Fruit fly (Drosophila melanogaster) whole organism, embryonic: Measurements from ENCODE around the gene CG42390.

Source experiments
- Atf6 ChIP-seq: fragments of 200-800 bp; sonication (Bioruptor generic); IDR thresholded peaks from 2 replicates; pipeline ENCODE4 v1.3.6; 2022; ENCODE audit warnings: missing biosample characterization, missing genetic modification characterization
- B-H1 ChIP-seq: fragments of 200-800 bp; sonication (Bioruptor generic); IDR thresholded peaks from 3 replicates; pipeline ENCODE4 v1.3.6; 2022; ENCODE audit warnings: missing biosample characterization, missing genetic modification characterization
- CG11456 ChIP-seq: fragments of 200-800 bp; sonication (Bioruptor generic); IDR thresholded peaks from 3 replicates; pipeline ENCODE4 v1.3.6; 2022; ENCODE audit warnings: missing biosample characterization, missing genetic modification characterization
- CG11504 ChIP-seq: fragments of 200-800 bp; sonication (Bioruptor generic); optimal IDR thresholded peaks from 3 replicates; lab custom pipeline; 2019; ENCODE audit warnings: missing biosample characterization, mild to moderate bottlenecking, missing genetic modification characterization, moderate library complexity
- CG11723 ChIP-seq: fragments of 200-800 bp; sonication (Bioruptor generic); optimal IDR thresholded peaks from 2 replicates; lab custom pipeline; 2017; ENCODE audit warnings: missing biosample characterization, mild to moderate bottlenecking, missing genetic modification characterization
- CG12071 ChIP-seq: fragments of 200-800 bp; sonication (Bioruptor generic); optimal IDR thresholded peaks from 3 replicates; lab custom pipeline; 2018; ENCODE audit warnings: missing biosample characterization, mild to moderate bottlenecking, missing genetic modification characterization
- CG1602 ChIP-seq: fragments of 200-800 bp; sonication (Bioruptor generic); optimal IDR thresholded peaks from 3 replicates; lab custom pipeline; 2016; ENCODE audit warnings: missing biosample characterization, missing genetic modification characterization
- CG18599 ChIP-seq: fragments of 200-800 bp; sonication (Bioruptor generic); optimal IDR thresholded peaks from 3 replicates; lab custom pipeline; 2017; ENCODE audit warnings: missing biosample characterization, missing genetic modification characterization, mild to moderate bottlenecking, moderate library complexity, missing genetic modification reagents
- CG2202 ChIP-seq: fragments of 200-800 bp; sonication (Bioruptor generic); optimal IDR thresholded peaks from 2 replicates; lab custom pipeline; 2018; ENCODE audit warnings: missing biosample characterization, mild to moderate bottlenecking, missing genetic modification characterization
- CG31224 ChIP-seq: fragments of 200-800 bp; sonication (Bioruptor generic); IDR thresholded peaks from 2 replicates; pipeline ENCODE4 v1.3.6; 2022; ENCODE audit warnings: missing biosample characterization, missing genetic modification characterization
- CG3281 ChIP-seq: fragments of 200-800 bp; sonication (Bioruptor generic); optimal IDR thresholded peaks from 3 replicates; lab custom pipeline; 2017; ENCODE audit warnings: missing biosample characterization, mild to moderate bottlenecking, missing genetic modification characterization
- CG3407 ChIP-seq: fragments of 200-800 bp; sonication (Bioruptor generic); optimal IDR thresholded peaks from 2 replicates; lab custom pipeline; 2018; ENCODE audit warnings: missing biosample characterization, mild to moderate bottlenecking, missing genetic modification characterization
- CG7357 ChIP-seq: fragments of 200-800 bp; sonication (Bioruptor generic); IDR thresholded peaks from 3 replicates; pipeline ENCODE4 v1.3.6; 2022; ENCODE audit warnings: missing biosample characterization, missing genetic modification characterization
- CG9817 ChIP-seq: fragments of 200-800 bp; sonication (Bioruptor generic); optimal IDR thresholded peaks from 2 replicates; lab custom pipeline; 2018; ENCODE audit warnings: missing biosample characterization, mild to moderate bottlenecking, missing genetic modification characterization, moderate library complexity
- CoRest ChIP-seq: fragments of 200-800 bp; sonication (Bioruptor generic); optimal IDR thresholded peaks from 3 replicates; lab custom pipeline; 2018; ENCODE audit warnings: missing biosample characterization, mild to moderate bottlenecking, missing genetic modification characterization, moderate library complexity
- Fer2 ChIP-seq: fragments of 200-800 bp; sonication (Bioruptor generic); optimal IDR thresholded peaks from 2 replicates; lab custom pipeline; 2018; ENCODE audit warnings: missing biosample characterization, mild to moderate bottlenecking, missing genetic modification characterization, moderate library complexity
- Fer3 ChIP-seq: fragments of 200-800 bp; sonication (Bioruptor generic); optimal IDR thresholded peaks from 2 replicates; lab custom pipeline; 2018; ENCODE audit warnings: missing biosample characterization, mild to moderate bottlenecking, missing genetic modification characterization, moderate library complexity
- Gsc ChIP-seq: fragments of 200-800 bp; sonication (Bioruptor generic); IDR thresholded peaks from 2 replicates; pipeline ENCODE4 v1.3.6; 2022; ENCODE audit warnings: missing biosample characterization, missing genetic modification characterization
- Hmr ChIP-seq: fragments of 200-800 bp; sonication (Bioruptor generic); optimal IDR thresholded peaks from 3 replicates; lab custom pipeline; 2017; ENCODE audit warnings: mild to moderate bottlenecking, missing biosample characterization, missing genetic modification reagents, missing genetic modification characterization
- Lpt ChIP-seq: fragments of >200 bp; optimal IDR thresholded peaks from 2 replicates; lab custom pipeline; 2018; ENCODE audit warnings: missing biosample characterization, missing genetic modification characterization
- Nf-YB ChIP-seq: fragments of 200-800 bp; sonication (Bioruptor generic); optimal IDR thresholded peaks from 3 replicates; lab custom pipeline; 2019; ENCODE audit warnings: missing biosample characterization, mild to moderate bottlenecking, missing genetic modification characterization, moderate library complexity
- NfI ChIP-seq: fragments of 200-800 bp; sonication (Bioruptor generic); optimal IDR thresholded peaks from 3 replicates; lab custom pipeline; 2018; ENCODE audit warnings: missing biosample characterization, mild to moderate bottlenecking, missing genetic modification characterization, moderate library complexity
- Optix ChIP-seq: fragments of 200-800 bp; sonication (Bioruptor generic); IDR thresholded peaks from 3 replicates; pipeline ENCODE4 v1.3.6; 2022; ENCODE audit warnings: missing biosample characterization, missing genetic modification characterization
- Pdp1 ChIP-seq, 2 experiments: fragments of 200-800 bp; sonication (Bioruptor generic); optimal IDR thresholded peaks; 3 replicates each; lab custom pipeline; 2016; ENCODE audit warnings: missing biosample characterization in 2 of 2, missing genetic modification characterization in 2 of 2, mild to moderate bottlenecking in 1 of 2, moderate library complexity in 1 of 2
- Six4 ChIP-seq: fragments of 200-800 bp; sonication (Bioruptor generic); optimal IDR thresholded peaks from 2 replicates; lab custom pipeline; 2016; ENCODE audit warnings: missing biosample characterization, missing genetic modification characterization
- Sox102F ChIP-seq: fragments of 200-800 bp; sonication (Bioruptor generic); optimal IDR thresholded peaks from 2 replicates; lab custom pipeline; 2018; ENCODE audit warnings: missing biosample characterization, mild to moderate bottlenecking, missing genetic modification characterization, moderate library complexity
- Taf1 ChIP-seq: fragments of 200-800 bp; sonication (Bioruptor generic); IDR thresholded peaks from 2 replicates; pipeline ENCODE4 v1.3.6; 2022; ENCODE audit warnings: missing biosample characterization, missing genetic modification characterization
- Xbp1 ChIP-seq: fragments of 200-800 bp; sonication (Bioruptor generic); optimal IDR thresholded peaks from 3 replicates; lab custom pipeline; 2016; ENCODE audit warnings: missing biosample characterization, mild to moderate bottlenecking, missing genetic modification characterization
- aop ChIP-seq: fragments of 200-800 bp; sonication (Bioruptor generic); IDR thresholded peaks from 2 replicates; pipeline ENCODE4 v1.3.6; 2022; ENCODE audit warnings: missing biosample characterization, missing genetic modification characterization
- az2 ChIP-seq: fragments of 200-800 bp; sonication (Bioruptor generic); optimal IDR thresholded peaks from 3 replicates; lab custom pipeline; 2016; ENCODE audit warnings: missing biosample characterization, missing genetic modification characterization
- bcd ChIP-seq: fragments of 200-800 bp; sonication (Bioruptor generic); optimal IDR thresholded peaks from 2 replicates; lab custom pipeline; 2017; ENCODE audit warnings: missing biosample characterization, mild to moderate bottlenecking, missing genetic modification characterization
- bsh ChIP-seq, 2 experiments: fragments of 200-800 bp; sonication (Bioruptor generic); optimal IDR thresholded peaks; 2 replicates each; lab custom pipeline; 2017 to 2018; ENCODE audit warnings: mild to moderate bottlenecking in 2 of 2, missing biosample characterization in 2 of 2, missing genetic modification characterization in 2 of 2, moderate library complexity in 1 of 2
- da ChIP-seq: fragments of 200-800 bp; sonication (Bioruptor generic); optimal IDR thresholded peaks from 2 replicates; lab custom pipeline; 2016; ENCODE audit warnings: missing biosample characterization, missing genetic modification characterization
- emc ChIP-seq: fragments of 200-800 bp; sonication (Bioruptor generic); optimal IDR thresholded peaks from 2 replicates; lab custom pipeline; 2016; ENCODE audit warnings: missing biosample characterization, missing genetic modification characterization
- ewg ChIP-seq: fragments of 200-800 bp; sonication (Bioruptor generic); optimal IDR thresholded peaks from 3 replicates; lab custom pipeline; 2017; ENCODE audit warnings: mild to moderate bottlenecking, missing biosample characterization, missing genetic modification reagents, missing genetic modification characterization
- ftz-f1 ChIP-seq: fragments of 200-800 bp; sonication (Bioruptor generic); optimal IDR thresholded peaks from 2 replicates; lab custom pipeline; 2016; ENCODE audit warnings: missing biosample characterization, missing genetic modification characterization
- gcm ChIP-seq: fragments of 200-800 bp; sonication (Bioruptor generic); optimal IDR thresholded peaks from 2 replicates; lab custom pipeline; 2019; ENCODE audit warnings: missing biosample characterization, mild to moderate bottlenecking, missing genetic modification characterization, moderate library complexity
- ham ChIP-seq: fragments of 200-800 bp; sonication (Bioruptor generic); IDR thresholded peaks from 2 replicates; pipeline ENCODE4 v1.3.6; 2022; ENCODE audit warnings: missing biosample characterization, missing genetic modification characterization
- jumu ChIP-seq: fragments of 200-800 bp; sonication (Bioruptor generic); optimal IDR thresholded peaks from 3 replicates; lab custom pipeline; 2016; ENCODE audit warnings: missing biosample characterization, missing genetic modification characterization
- mam ChIP-seq: fragments of 200-800 bp; sonication (Bioruptor generic); optimal IDR thresholded peaks from 3 replicates; lab custom pipeline; 2016; ENCODE audit warnings: missing biosample characterization, missing genetic modification characterization
- nmo ChIP-seq: fragments of 200-800 bp; sonication (Bioruptor generic); optimal IDR thresholded peaks from 2 replicates; lab custom pipeline; 2018; ENCODE audit warnings: missing biosample characterization, mild to moderate bottlenecking, missing genetic modification characterization, moderate library complexity
- onecut ChIP-seq: fragments of 200-800 bp; sonication (Bioruptor generic); IDR thresholded peaks from 2 replicates; pipeline ENCODE4 v1.3.6; 2022; ENCODE audit warnings: missing biosample characterization, missing genetic modification characterization
- pan ChIP-seq, 4 experiments: fragments of >200 bp in 3 of 4; fragments of 200-800 bp in 1 of 4; sonication (Bioruptor generic) in 1 of 4; optimal IDR thresholded peaks in 3 of 4; IDR thresholded peaks in 1 of 4; 2 replicates each; pipeline versions ENCODE4 v1.3.6 to Lab custom; 2017 to 2022; ENCODE audit warnings: missing biosample characterization in 2 of 4, missing genetic modification characterization in 2 of 4, mixed read lengths in 1 of 4
- row ChIP-seq: fragments of 200-800 bp; sonication (Bioruptor generic); IDR thresholded peaks from 3 replicates; pipeline ENCODE4 v1.3.6; 2022; ENCODE audit warnings: missing biosample characterization, missing genetic modification characterization
- run ChIP-seq: fragments of 200-800 bp; sonication (Bioruptor generic); optimal IDR thresholded peaks from 3 replicates; lab custom pipeline; 2018; ENCODE audit warnings: missing biosample characterization, mild to moderate bottlenecking, missing genetic modification characterization
- scrt ChIP-seq: fragments of 200-800 bp; sonication (Bioruptor generic); optimal IDR thresholded peaks from 2 replicates; lab custom pipeline; 2018; ENCODE audit warnings: missing biosample characterization, mild to moderate bottlenecking, missing genetic modification characterization, moderate library complexity
- tio ChIP-seq: fragments of 200-800 bp; sonication (Bioruptor generic); optimal IDR thresholded peaks from 2 replicates; lab custom pipeline; 2017; ENCODE audit warnings: missing biosample characterization, missing genetic modification characterization, inconsistent platforms
- wek ChIP-seq: fragments of 200-800 bp; sonication (Bioruptor generic); optimal IDR thresholded peaks from 3 replicates; lab custom pipeline; 2018; ENCODE audit warnings: missing biosample characterization, mild to moderate bottlenecking, missing genetic modification characterization, moderate library complexity

Gene CG42390

DNA sequence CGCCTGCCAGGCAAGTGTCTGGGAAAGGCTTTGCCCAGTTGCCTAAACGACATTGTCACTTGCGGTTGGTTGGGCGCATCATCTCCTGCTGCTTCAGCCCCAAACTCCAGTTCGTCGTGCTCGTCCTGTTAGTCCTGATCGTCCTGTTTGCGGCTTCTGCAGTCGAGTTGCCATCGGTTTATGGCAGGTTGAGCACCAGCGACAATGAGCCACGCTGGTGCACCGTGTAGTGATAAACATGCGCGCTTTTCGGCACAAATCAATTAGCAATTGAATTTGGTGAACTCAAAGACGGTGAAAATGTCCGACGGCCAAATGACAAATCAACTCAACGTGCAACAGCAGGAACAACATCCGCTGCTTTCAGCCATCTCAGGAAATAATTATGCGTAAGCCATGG, 16.7 kb upstream of the CG42390 start, which contains the start of gene CG13407:
CG13407 (plus strand) TSS at position 301 of the 400 bp plus-strand sequence.
- TF ChIP-seq ham (GFP tag; lab: Robert Waterston, UW) (0 out of 2 replicates have a peak, but pooled peaks have one; percentile 7), Nf-YB (GFP tag; lab: Kevin White, UChicago) (no peak), bsh (GFP tag; optimal IDR thresholded peaks at IDR 0.05; lab: Kevin White, UChicago) (no peak), Gsc (GFP tag; lab: Robert Waterston, UW) (no peak), Pdp1 (GFP tag; optimal IDR thresholded peaks at IDR 0.05; lab: Kevin White, UChicago) (no peak), run (tag; lab: Kevin White, UChicago) (no peak), row (GFP tag; lab: Robert Waterston, UW) (no peak)

DNA sequence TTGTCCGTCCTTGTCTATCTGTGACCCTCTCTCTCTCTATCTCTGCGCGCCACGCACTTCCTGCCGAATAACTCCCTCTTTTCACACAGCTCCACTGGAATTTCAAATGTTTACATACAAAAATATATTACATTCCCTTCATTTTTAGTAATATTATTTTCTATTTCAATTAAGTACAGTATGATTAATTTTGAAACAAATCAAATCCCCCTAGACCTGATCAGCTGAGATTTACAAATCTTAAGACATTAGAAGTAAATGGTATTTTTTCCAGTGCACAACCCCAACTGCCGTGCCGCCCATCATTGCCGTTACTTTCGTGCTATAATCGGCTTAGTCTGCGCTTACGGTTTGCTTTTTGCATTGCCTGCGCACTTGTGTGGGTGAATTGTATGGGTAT, 11.5 kb upstream of the CG42390 start:
- TF ChIP-seq NfI (GFP tag; lab: Kevin White, UChicago) (peak; percentile 24), bcd (GFP tag; lab: Kevin White, UChicago) (peak; percentile 48), Taf1 (GFP tag; lab: Robert Waterston, UW) (no peak), Fer3 (tag; lab: Kevin White, UChicago) (peak; percentile 62), mam (GFP tag; lab: Kevin White, UChicago) (no peak), az2 (GFP tag; lab: Kevin White, UChicago) (no peak), emc (GFP tag; lab: Kevin White, UChicago) (no peak), jumu (GFP tag; lab: Kevin White, UChicago) (no peak), scrt (GFP tag; lab: Kevin White, UChicago) (peak; percentile 65), Sox102F (GFP tag; lab: Kevin White, UChicago) (peak; percentile 63), CG9817 (tag; lab: Kevin White, UChicago) (peak; percentile 30), CG1602 (GFP tag; lab: Kevin White, UChicago) (no peak), CG11504 (tag; lab: Kevin White, UChicago) (peak; percentile 81), ewg (GFP tag; lab: Kevin White, UChicago) (peak; percentile 34), onecut (GFP tag; lab: Robert Waterston, UW) (peak; percentile 39; the same call in 1 of the 2 replicates), ftz-f1 (GFP tag; lab: Kevin White, UChicago) (no peak), Hmr (GFP tag; lab: Kevin White, UChicago) (peak; percentile 76), tio (GFP tag; lab: Kevin White, UChicago) (no peak), Gsc (GFP tag; lab: Robert Waterston, UW) (no peak), aop (GFP tag; lab: Robert Waterston, UW) (no peak), B-H1 (GFP tag; lab: Robert Waterston, UW) (no peak), nmo (no peak), CG3281 (GFP tag; lab: Kevin White, UChicago) (no peak), Fer2 (peak; percentile 41), Lpt (GFP tag; lab: Kevin White, UChicago) (no peak), CG18599 (GFP tag; lab: Kevin White, UChicago) (peak; percentile 92), CG31224 (GFP tag; lab: Robert Waterston, UW) (no peak), Six4 (GFP tag; lab: Kevin White, UChicago) (peak; percentile 8), CG7357 (GFP tag; lab: Robert Waterston, UW) (peak; percentile 36; the same call in 1 of the 3 replicates), CG2202 (no peak), CoRest (tag; lab: Kevin White, UChicago) (peak; percentile 57), CG11723 (no peak), CG11456 (GFP tag; lab: Robert Waterston, UW) (no peak), da (no peak), Optix (GFP tag; lab: Robert Waterston, UW) (no peak), pan (optimal IDR thresholded peaks at IDR 0.05; lab: Kevin White, UChicago) (no peak), pan (GFP tag; optimal IDR thresholded peaks at IDR 0.05 in 1 of 2, IDR thresholded peaks at IDR 0.05 in 1 of 2) (peak in 1 of 2 experiments; percentile 68), wek (GFP tag; lab: Kevin White, UChicago) (no peak), CG12071 (GFP tag; lab: Kevin White, UChicago) (peak; percentile 83), CG3407 (GFP tag; lab: Kevin White, UChicago) (no peak), Xbp1 (GFP tag; lab: Kevin White, UChicago) (peak; percentile 43), Atf6 (GFP tag; lab: Robert Waterston, UW) (no peak), gcm (GFP tag; lab: Kevin White, UChicago) (no peak)
